Worm (Caenorhabditis elegans): Measurements from ENCODE around the gene C54F6.18.

DNA sequence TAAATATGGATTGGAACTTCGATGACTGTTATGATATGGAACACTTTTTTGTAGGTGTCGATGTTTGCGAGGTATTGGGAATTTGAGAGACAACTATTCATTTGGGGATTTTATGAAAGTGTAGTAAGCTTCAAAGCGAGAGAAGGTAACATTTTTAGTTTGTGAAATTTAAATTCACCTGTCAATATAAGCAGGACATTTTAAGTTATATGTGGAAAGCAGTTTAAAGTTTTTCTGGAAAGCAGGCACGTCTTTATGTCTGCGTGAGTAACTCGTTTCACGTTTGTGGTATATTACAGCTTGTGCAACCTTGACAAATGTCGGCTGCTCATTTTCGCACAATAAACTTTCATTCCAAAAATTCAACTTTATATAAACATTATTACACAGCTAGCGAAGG lies 21.5 kb upstream of the C54F6.18 start, which contains the start of gene srh-229:
- TF ChIP-seq pag-3 (tag; optimal IDR thresholded peaks at IDR 0.05; ENCODE audit: borderline replicate concordance, insufficient read depth) (no peak), pqm-1 (tag; optimal IDR thresholded peaks at IDR 0.05) (no peak), ceh-88 (GFP tag; IDR thresholded peaks at IDR 0.05) (no peak), jun-1 (tag; optimal IDR thresholded peaks at IDR 0.05) (no peak), lin-15B (tag; optimal IDR thresholded peaks at IDR 0.05) (no peak), mdl-1 (tag; optimal IDR thresholded peaks at IDR 0.05) (no peak), ama-1 (optimal IDR thresholded peaks at IDR 0.05) (no peak), nhr-12 (tag; optimal IDR thresholded peaks at IDR 0.05) (no peak)

All from whole organism, L1 larva.